Fruit fly (Drosophila melanogaster): ENCODE results near the gene TwdlL.
A peak's percentile ranks its signal among the peaks of the same experiment; 100 is the strongest.

- TF ChIP-seq pad (GFP tag; optimal IDR thresholded peaks at IDR 0.05) (no peak), CG5204 (GFP tag; optimal IDR thresholded peaks at IDR 0.05) (peak; percentile 16), kay (GFP tag; ENCODE audit: borderline replicate concordance) (no peak), CG33017 (tag; optimal IDR thresholded peaks at IDR 0.05) (no peak), tj (GFP tag; optimal IDR thresholded peaks at IDR 0.05) (no peak), bab1 (GFP tag; optimal IDR thresholded peaks at IDR 0.05) (no peak), CG7101 (tag; optimal IDR thresholded peaks at IDR 0.05) (no peak), CG11617 (GFP tag; optimal IDR thresholded peaks at IDR 0.05) (no peak), ovo (GFP tag; optimal IDR thresholded peaks at IDR 0.05) (no peak), Clk (GFP tag; optimal IDR thresholded peaks at IDR 0.05) (no peak)
Observed at dm6 chr3R:26671525-26672132, 46.2 kb upstream of the TwdlL start.
